Fruit fly (Drosophila melanogaster) whole organism, embryonic: ENCODE measurements around the gene CG2685.

ENCODE experiments used
- Bgb ChIP-seq: fragments of 200-800 bp; sonication (Bioruptor generic); IDR thresholded peaks from 2 replicates; pipeline ENCODE4 v1.3.6; 2022; ENCODE audit warnings: missing biosample characterization, missing genetic modification characterization; ENCODE audit not compliant: partially characterized antibody
- CG10274 ChIP-seq: fragments of 200-800 bp; sonication (Bioruptor generic); optimal IDR thresholded peaks from 3 replicates; lab custom pipeline; 2017; ENCODE audit warnings: missing biosample characterization, mild to moderate bottlenecking, missing genetic modification characterization
- CG10431 ChIP-seq: fragments of 200-800 bp; sonication (Bioruptor generic); optimal IDR thresholded peaks from 3 replicates; lab custom pipeline; 2018; ENCODE audit warnings: missing biosample characterization, mild to moderate bottlenecking, missing genetic modification characterization
- CG11504 ChIP-seq: fragments of 200-800 bp; sonication (Bioruptor generic); optimal IDR thresholded peaks from 3 replicates; lab custom pipeline; 2019; ENCODE audit warnings: missing biosample characterization, mild to moderate bottlenecking, missing genetic modification characterization, moderate library complexity
- CG11695 ChIP-seq: fragments of 200-800 bp; sonication (Bioruptor generic); IDR thresholded peaks from 3 replicates; pipeline ENCODE4 v1.3.6; 2022; ENCODE audit warnings: missing biosample characterization, missing genetic modification characterization
- CG12155 ChIP-seq: fragments of 200-800 bp; sonication (Bioruptor generic); optimal IDR thresholded peaks from 3 replicates; lab custom pipeline; 2016; ENCODE audit warnings: missing biosample characterization, missing genetic modification characterization
- CG13287 ChIP-seq: fragments of 200-800 bp; sonication (Bioruptor generic); IDR thresholded peaks from 2 replicates; pipeline ENCODE4 v1.3.6; 2022; ENCODE audit warnings: missing biosample characterization, missing genetic modification characterization; ENCODE audit not compliant: partially characterized antibody
- CG14441 ChIP-seq: fragments of 200-800 bp; sonication (Bioruptor generic); IDR thresholded peaks from 2 replicates; pipeline ENCODE4 v1.3.6; 2022; ENCODE audit warnings: missing biosample characterization, missing genetic modification characterization
- CG14710 ChIP-seq: fragments of 200-800 bp; sonication (Bioruptor generic); optimal IDR thresholded peaks from 3 replicates; lab custom pipeline; 2019; ENCODE audit warnings: missing biosample characterization, mild to moderate bottlenecking, missing genetic modification characterization, moderate library complexity
- CG14860 ChIP-seq: fragments of 200-800 bp; sonication (Bioruptor generic); IDR thresholded peaks from 3 replicates; pipeline ENCODE4 v1.3.6; 2022; ENCODE audit warnings: missing biosample characterization, missing genetic modification characterization; ENCODE audit not compliant: partially characterized antibody
- CG1603 ChIP-seq: fragments of 200-800 bp; sonication (Bioruptor generic); optimal IDR thresholded peaks from 2 replicates; lab custom pipeline; 2019; ENCODE audit warnings: missing biosample characterization, mild to moderate bottlenecking, missing genetic modification characterization, moderate library complexity
- CG18599 ChIP-seq: fragments of 200-800 bp; sonication (Bioruptor generic); optimal IDR thresholded peaks from 3 replicates; lab custom pipeline; 2017; ENCODE audit warnings: missing biosample characterization, missing genetic modification characterization, mild to moderate bottlenecking, moderate library complexity, missing genetic modification reagents
- CG2120 ChIP-seq: fragments of 200-800 bp; sonication (Bioruptor generic); optimal IDR thresholded peaks from 3 replicates; lab custom pipeline; 2016; ENCODE audit warnings: missing biosample characterization, missing genetic modification characterization
- CG30403 ChIP-seq: fragments of 200-800 bp; sonication (Bioruptor generic); optimal IDR thresholded peaks from 3 replicates; lab custom pipeline; 2016; ENCODE audit warnings: missing biosample characterization, missing genetic modification characterization
- CG31441 ChIP-seq: fragments of 200-800 bp; sonication (Bioruptor generic); IDR thresholded peaks from 2 replicates; pipeline ENCODE4 v1.3.6; 2022; ENCODE audit warnings: missing biosample characterization, missing genetic modification characterization
- CG34422 ChIP-seq: fragments of 200-800 bp; sonication (Bioruptor generic); IDR thresholded peaks from 3 replicates; pipeline ENCODE4 v1.3.6; 2022; ENCODE audit warnings: missing biosample characterization, missing genetic modification characterization
- CG3847 ChIP-seq: fragments of 200-800 bp; sonication (Bioruptor generic); IDR thresholded peaks from 2 replicates; pipeline ENCODE4 v1.3.6; 2022; ENCODE audit warnings: missing biosample characterization, missing genetic modification characterization
- CG4617 ChIP-seq: fragments of 200-800 bp; sonication (Bioruptor generic); optimal IDR thresholded peaks from 3 replicates; lab custom pipeline; 2016; ENCODE audit warnings: missing biosample characterization, missing genetic modification characterization, borderline replicate concordance
- CG4707 ChIP-seq: fragments of 200-800 bp; sonication (Bioruptor generic); optimal IDR thresholded peaks from 2 replicates; lab custom pipeline; 2018; ENCODE audit warnings: missing biosample characterization, mild to moderate bottlenecking, missing genetic modification characterization, moderate library complexity
- CG6654 ChIP-seq: fragments of 200-800 bp; sonication (Bioruptor generic); optimal IDR thresholded peaks from 2 replicates; lab custom pipeline; 2017; ENCODE audit warnings: missing biosample characterization, mild to moderate bottlenecking, missing genetic modification characterization
- CG6683 ChIP-seq: fragments of 200-800 bp; sonication (Bioruptor generic); optimal IDR thresholded peaks from 2 replicates; lab custom pipeline; 2017; ENCODE audit warnings: missing biosample characterization, mild to moderate bottlenecking, missing genetic modification characterization, missing genetic modification reagents
- CG7839 ChIP-seq: fragments of 200-800 bp; sonication (Bioruptor generic); optimal IDR thresholded peaks from 3 replicates; lab custom pipeline; 2018; ENCODE audit warnings: missing biosample characterization, mild to moderate bottlenecking, missing genetic modification characterization, moderate library complexity
- CG8478 ChIP-seq: fragments of >200 bp; optimal IDR thresholded peaks from 2 replicates; lab custom pipeline; 2018
- Dbx ChIP-seq: fragments of 200-800 bp; sonication (Bioruptor generic); IDR thresholded peaks from 3 replicates; pipeline ENCODE4 v1.3.6; 2022; ENCODE audit warnings: missing biosample characterization, missing genetic modification characterization
- Doc3 ChIP-seq: fragments of 200-800 bp; sonication (Bioruptor generic); IDR thresholded peaks from 3 replicates; pipeline ENCODE4 v1.3.6; 2022; ENCODE audit warnings: missing biosample characterization, missing genetic modification characterization; ENCODE audit not compliant: partially characterized antibody
- Dp ChIP-seq: fragments of 200-800 bp; sonication (Bioruptor generic); optimal IDR thresholded peaks from 2 replicates; lab custom pipeline; 2018; ENCODE audit warnings: missing biosample characterization, mild to moderate bottlenecking, missing genetic modification characterization, moderate library complexity
- E2f2 ChIP-seq: fragments of 200-800 bp; sonication (Bioruptor generic); IDR thresholded peaks from 2 replicates; pipeline ENCODE4 v1.3.6; 2022; ENCODE audit warnings: missing biosample characterization, missing genetic modification characterization
- Eip74EF ChIP-seq, 2 experiments: fragments of 200-800 bp in 1 of 2; fragments of >200 bp in 1 of 2; sonication (Bioruptor generic) in 1 of 2; optimal IDR thresholded peaks; 2 replicates each; lab custom pipeline; 2017 to 2019; ENCODE audit warnings: missing biosample characterization in 2 of 2, missing genetic modification characterization in 2 of 2, mild to moderate bottlenecking in 1 of 2, moderate library complexity in 1 of 2
- Hr3 ChIP-seq: fragments of 200-800 bp; sonication (Bioruptor generic); optimal IDR thresholded peaks from 3 replicates; lab custom pipeline; 2016; ENCODE audit warnings: missing biosample characterization, missing genetic modification characterization
- MBD-R2 ChIP-seq: fragments of 200-800 bp; sonication (Bioruptor generic); IDR thresholded peaks from 2 replicates; pipeline ENCODE4 v1.3.6; 2022; ENCODE audit warnings: missing biosample characterization, missing genetic modification characterization
- MESR4 ChIP-seq: fragments of 200-800 bp; sonication (Bioruptor generic); optimal IDR thresholded peaks from 2 replicates; lab custom pipeline; 2018; ENCODE audit warnings: missing biosample characterization, mild to moderate bottlenecking, missing genetic modification characterization, moderate library complexity
- Ravus ChIP-seq: fragments of 200-800 bp; sonication (Bioruptor generic); IDR thresholded peaks from 2 replicates; pipeline ENCODE4 v1.3.6; 2022; ENCODE audit warnings: missing biosample characterization, missing genetic modification characterization
- Rfx ChIP-seq: fragments of 200-800 bp; sonication (Bioruptor generic); IDR thresholded peaks from 2 replicates; pipeline ENCODE4 v1.3.6; 2022; ENCODE audit warnings: missing biosample characterization, missing genetic modification characterization
- Sox102F ChIP-seq: fragments of 200-800 bp; sonication (Bioruptor generic); optimal IDR thresholded peaks from 2 replicates; lab custom pipeline; 2018; ENCODE audit warnings: missing biosample characterization, mild to moderate bottlenecking, missing genetic modification characterization, moderate library complexity
- Xrp1 ChIP-seq: fragments of 200-800 bp; sonication (Bioruptor generic); IDR thresholded peaks from 2 replicates; pipeline ENCODE4 v1.3.6; 2022; ENCODE audit warnings: missing biosample characterization, missing genetic modification characterization
- amos ChIP-seq: fragments of 200-800 bp; sonication (Bioruptor generic); IDR thresholded peaks from 2 replicates; pipeline ENCODE4 v1.3.6; 2022; ENCODE audit warnings: missing biosample characterization, missing genetic modification characterization; ENCODE audit not compliant: partially characterized antibody
- bsh ChIP-seq, 2 experiments: fragments of 200-800 bp; sonication (Bioruptor generic); optimal IDR thresholded peaks; 2 replicates each; lab custom pipeline; 2017 to 2018; ENCODE audit warnings: mild to moderate bottlenecking in 2 of 2, missing biosample characterization in 2 of 2, missing genetic modification characterization in 2 of 2, moderate library complexity in 1 of 2
- caup ChIP-seq: fragments of 200-800 bp; sonication (Bioruptor generic); optimal IDR thresholded peaks from 3 replicates; lab custom pipeline; 2017; ENCODE audit warnings: missing biosample characterization, mild to moderate bottlenecking, missing genetic modification characterization, moderate library complexity; ENCODE audit not compliant: severe bottlenecking
- danr ChIP-seq: fragments of 200-800 bp; sonication (Bioruptor generic); IDR thresholded peaks from 2 replicates; pipeline ENCODE4 v1.3.6; 2022; ENCODE audit warnings: missing biosample characterization, missing genetic modification characterization
- dimm ChIP-seq: fragments of 200-800 bp; sonication (Bioruptor generic); IDR thresholded peaks from 2 replicates; pipeline ENCODE4 v1.3.6; 2022; ENCODE audit warnings: missing biosample characterization, missing genetic modification characterization
- fd102C ChIP-seq: fragments of 200-800 bp; sonication (Bioruptor generic); optimal IDR thresholded peaks from 2 replicates; lab custom pipeline; 2018; ENCODE audit warnings: missing biosample characterization, mild to moderate bottlenecking, missing genetic modification characterization, moderate library complexity
- fru ChIP-seq: fragments of >200 bp; optimal IDR thresholded peaks from 2 replicates; lab custom pipeline; 2017
- gem ChIP-seq: fragments of 200-800 bp; sonication (Bioruptor generic); optimal IDR thresholded peaks from 2 replicates; lab custom pipeline; 2019; ENCODE audit warnings: missing biosample characterization, mild to moderate bottlenecking, missing genetic modification characterization, moderate library complexity
- gsb-n ChIP-seq: fragments of 200-800 bp; sonication (Bioruptor generic); optimal IDR thresholded peaks from 3 replicates; lab custom pipeline; 2018; ENCODE audit warnings: missing biosample characterization, mild to moderate bottlenecking, missing genetic modification characterization
- lab ChIP-seq: fragments of 200-800 bp; sonication (Bioruptor generic); optimal IDR thresholded peaks from 3 replicates; lab custom pipeline; 2017; ENCODE audit warnings: missing biosample characterization, missing genetic modification characterization, mild to moderate bottlenecking, moderate library complexity, missing genetic modification reagents
- sens ChIP-seq: fragments of 200-800 bp; sonication (Bioruptor generic); peaks from one replicate; lab custom pipeline; 2016; ENCODE audit warnings: missing biosample characterization, missing genetic modification characterization
- tna ChIP-seq: fragments of 200-800 bp; sonication (Bioruptor generic); IDR thresholded peaks from 2 replicates; pipeline ENCODE4 v1.3.6; 2022; ENCODE audit warnings: missing biosample characterization, missing genetic modification characterization; ENCODE audit not compliant: partially characterized antibody
- ttk ChIP-seq: fragments of 200-800 bp; sonication (Bioruptor generic); IDR thresholded peaks from 2 replicates; pipeline ENCODE4 v2.1.2; 2022; ENCODE audit warnings: missing biosample characterization, missing genetic modification characterization
- zen ChIP-seq: fragments of 200-800 bp; sonication (Bioruptor generic); optimal IDR thresholded peaks from 3 replicates; lab custom pipeline; 2018; ENCODE audit warnings: missing biosample characterization, mild to moderate bottlenecking, missing genetic modification characterization, moderate library complexity

The CG2685 gene

dm6 chrX:2713776-2714175, at the start of gene CG2685, which contains the start of gene CG2694 (continued):
- TF ChIP-seq CG3847 (GFP tag; lab: Robert Waterston, UW) (peak; percentile 49; the same call in 1 of the 2 replicates), Rfx (peak; percentile 33; the same call in 1 of the 2 replicates), MBD-R2 (GFP tag; lab: Robert Waterston, UW) (peak; percentile 83), CG4707 (GFP tag; lab: Kevin White, UChicago) (no peak), E2f2 (GFP tag; lab: Robert Waterston, UW) (peak; percentile 75), CG30403 (GFP tag; lab: Kevin White, UChicago) (peak; percentile 7), CG2120 (GFP tag; lab: Kevin White, UChicago) (peak; percentile 30), Dbx (GFP tag; lab: Robert Waterston, UW) (0 out of 3 replicates have a peak, but pooled peaks have one; percentile 22), danr (no peak), Bgb (GFP tag; lab: Robert Waterston, UW) (peak; percentile 83), MESR4 (peak; percentile 41), CG11695 (GFP tag; lab: Robert Waterston, UW) (no peak), caup (GFP tag; lab: Kevin White, UChicago) (no peak), zen (peak; percentile 9)
- TF ChIP-seq, all 482 proteins: peak for 75

dm6 chrX:2761198-2761597, 47.4 kb upstream of the CG2685 start:
- TF ChIP-seq ttk (GFP tag; lab: Robert Waterston, UW) (no peak), CG34422 (GFP tag; lab: Robert Waterston, UW) (no peak), gsb-n (tag; lab: Kevin White, UChicago) (no peak), CG31441 (no peak), bsh (GFP tag; optimal IDR thresholded peaks at IDR 0.05; lab: Kevin White, UChicago) (peak in 1 of 2 experiments; percentile 19), Hr3 (no peak), Doc3 (no peak), CG14860 (GFP tag; lab: Robert Waterston, UW) (no peak), Xrp1 (GFP tag; lab: Robert Waterston, UW) (0 out of 2 replicates have a peak, but pooled peaks have one; percentile 8), CG1603 (tag; lab: Kevin White, UChicago) (peak; percentile 3), CG10431 (no peak), CG13287 (no peak), sens (GFP tag; lab: Kevin White, UChicago) (peak; percentile 52), caup (GFP tag; lab: Kevin White, UChicago) (no peak), Eip74EF (GFP tag; optimal IDR thresholded peaks at IDR 0.05; lab: Kevin White, UChicago) (no peak), CG10274 (GFP tag; lab: Kevin White, UChicago) (no peak), fru (no peak), amos (GFP tag; lab: Robert Waterston, UW) (no peak), Ravus (no peak), CG12155 (GFP tag; lab: Kevin White, UChicago) (no peak), lab (GFP tag; lab: Kevin White, UChicago) (no peak), CG2120 (GFP tag; lab: Kevin White, UChicago) (peak; percentile 9), CG14441 (GFP tag; lab: Robert Waterston, UW) (0 out of 2 replicates have a peak, but pooled peaks have one; percentile 12), CG6683 (GFP tag; lab: Kevin White, UChicago) (no peak), CG14710 (tag; lab: Kevin White, UChicago) (no peak), CG7839 (tag; lab: Kevin White, UChicago) (peak; percentile 10), Sox102F (no peak), CG4617 (GFP tag; lab: Kevin White, UChicago) (no peak), tna (no peak), CG11504 (tag; lab: Kevin White, UChicago) (peak; percentile 17), dimm (GFP tag; lab: Robert Waterston, UW) (no peak), CG6654 (no peak), CG18599 (GFP tag; lab: Kevin White, UChicago) (peak; percentile 41), gem (tag; lab: Kevin White, UChicago) (peak; percentile 10), CG8478 (lab: Kevin White, UChicago) (no peak), fd102C (GFP tag; lab: Kevin White, UChicago) (no peak), Dp (GFP tag; lab: Kevin White, UChicago) (no peak)
